Worm (Caenorhabditis elegans): Measurements from ENCODE around the gene fkh-7.

fkh-7 gene

ce11 chrIV:5645514-5646052 lies 61.1 kb downstream of the fkh-7 start, which contains the start of the genes srd-8 and B0547.2:
srd-8 (minus strand) TSS chrIV:5645614.
B0547.2 (plus strand) TSS chrIV:5646002.
- TF ChIP-seq aha-1 (tag) (no peak), lin-1 (GFP tag; IDR thresholded peaks at IDR 0.05) (no peak), hif-1 (tag; optimal IDR thresholded peaks at IDR 0.05) (no peak), duxl-1 (tag; optimal IDR thresholded peaks at IDR 0.05; ENCODE audit: poor library complexity) (no peak), unc-39 (tag; optimal IDR thresholded peaks at IDR 0.05) (no peak), nhr-11 (tag; optimal IDR thresholded peaks at IDR 0.05) (no peak), lin-29 (GFP tag; IDR thresholded peaks at IDR 0.05) (no peak), Y75B8A.6 (GFP tag; IDR thresholded peaks at IDR 0.05) (no peak), egl-43 (GFP tag; IDR thresholded peaks at IDR 0.05) (no peak)

ce11 chrIV:5649073-5649583 lies 64.6 kb downstream of the fkh-7 start, which contains the start of gene csn-5:
csn-5 (plus strand) TSS chrIV:5649533.
- TF ChIP-seq dmd-8 (GFP tag; IDR thresholded peaks at IDR 0.05) (no peak), Y48G9A.11 (GFP tag; IDR thresholded peaks at IDR 0.05) (peak; percentile 92), sdz-12 (GFP tag; optimal IDR thresholded peaks at IDR 0.05) (no peak), T20F7.1 (GFP tag; optimal IDR thresholded peaks at IDR 0.05) (peak; percentile 93), daf-16 (GFP tag; optimal IDR thresholded peaks at IDR 0.05) (no peak), daf-16 (tag; optimal IDR thresholded peaks at IDR 0.05) (peak; percentile 59), dpl-1 (GFP tag; optimal IDR thresholded peaks at IDR 0.05) (peak; percentile 12), F10B5.3 (tag; optimal IDR thresholded peaks at IDR 0.05) (no peak), R02D3.7 (tag; optimal IDR thresholded peaks at IDR 0.05) (peak; percentile 64), hlh-30 (tag; optimal IDR thresholded peaks at IDR 0.05; ENCODE audit: insufficient read depth) (peak; percentile 19), lin-1 (GFP tag; IDR thresholded peaks at IDR 0.05) (no peak), snpc-1.2 (GFP tag; IDR thresholded peaks at IDR 0.05) (no peak), mxl-3 (GFP tag; optimal IDR thresholded peaks at IDR 0.05) (no peak)

- no peak for TF ChIP-seq unc-62 (GFP tag; optimal IDR thresholded peaks at IDR 0.05 in 1 of 2)
- TF ChIP-seq unc-62 (tag; optimal IDR thresholded peaks at IDR 0.05), result no peak
- TF ChIP-seq lin-38 (GFP tag; IDR thresholded peaks at IDR 0.05), result peak; percentile 45
- TF ChIP-seq ceh-44 (GFP tag; IDR thresholded peaks at IDR 0.05), result no peak
- no peak for TF ChIP-seq attf-4 (tag; optimal IDR thresholded peaks at IDR 0.05)
- TF ChIP-seq hif-1 (tag; optimal IDR thresholded peaks at IDR 0.05), result no peak
- TF ChIP-seq nhr-76 (tag; optimal IDR thresholded peaks at IDR 0.05), result no peak
- TF ChIP-seq nhr-25 (tag; optimal IDR thresholded peaks at IDR 0.05; ENCODE audit: borderline replicate concordance, insufficient read depth), result no peak
- 0 out of 4 replicates have a peak, but pooled peaks of 1 of the 2 experiments have one; percentile 18 for TF ChIP-seq madf-5 (GFP tag; IDR thresholded peaks at IDR 0.05)
- TF ChIP-seq nhr-28 (tag; optimal IDR thresholded peaks at IDR 0.05), result no peak
- TF ChIP-seq F49E8.2 (tag; optimal IDR thresholded peaks at IDR 0.05; ENCODE audit: borderline replicate concordance), result no peak
- TF ChIP-seq ctbp-1 (GFP tag; IDR thresholded peaks at IDR 0.05), result peak; percentile 25; the same call in 1 of the 2 replicates
- peak; percentile 31 for TF ChIP-seq nhr-102 (tag; optimal IDR thresholded peaks at IDR 0.05)
- no peak for TF ChIP-seq snpc-1.2 (GFP tag; IDR thresholded peaks at IDR 0.05)
- no peak for TF ChIP-seq skn-1 (tag; optimal IDR thresholded peaks at IDR 0.05)
- TF ChIP-seq daf-16 (GFP tag; optimal IDR thresholded peaks at IDR 0.05), result no peak
- TF ChIP-seq daf-16 (tag; optimal IDR thresholded peaks at IDR 0.05), result peak; percentile 16
- TF ChIP-seq mxl-2 (GFP tag; conservative IDR thresholded peaks at IDR 0.05), result no peak
- no peak for TF ChIP-seq Y48G9A.11 (GFP tag; IDR thresholded peaks at IDR 0.05)
- TF ChIP-seq ceh-62 (tag; optimal IDR thresholded peaks at IDR 0.05), result no peak
- no peak for TF ChIP-seq spr-1 (tag; optimal IDR thresholded peaks at IDR 0.05)
- no peak for TF ChIP-seq F26F4.8 (GFP tag; conservative IDR thresholded peaks at IDR 0.05)
- no peak for TF ChIP-seq ces-1 (GFP tag; optimal IDR thresholded peaks at IDR 0.05)
- no peak for TF ChIP-seq ZK337.2 (GFP tag; IDR thresholded peaks at IDR 0.05)
- TF ChIP-seq madf-9 (GFP tag; conservative IDR thresholded peaks at IDR 0.05), result no peak
- peak; percentile 29 for TF ChIP-seq dve-1 (tag; optimal IDR thresholded peaks at IDR 0.05; ENCODE audit: insufficient read depth)
- no peak for TF ChIP-seq hlh-11 (tag; optimal IDR thresholded peaks at IDR 0.05)
- TF ChIP-seq lin-1 (GFP tag; IDR thresholded peaks at IDR 0.05), result no peak
- TF ChIP-seq nhr-11 (tag; optimal IDR thresholded peaks at IDR 0.05), result no peak
- no peak for TF ChIP-seq aly-2 (tag; optimal IDR thresholded peaks at IDR 0.05)
- no peak for TF ChIP-seq duxl-1 (tag; optimal IDR thresholded peaks at IDR 0.05; ENCODE audit: poor library complexity)
- no peak for TF ChIP-seq vab-7 (GFP tag; IDR thresholded peaks at IDR 0.05)
These were observed 66.4 kb downstream of the fkh-7 start for ce11 chrIV:5650761-5651332.

Data from whole organism, L4 larva.